Worm (Caenorhabditis elegans): ENCODE measurements around the gene F13A2.4.

- no peak for TF ChIP-seq dmd-4 (tag; optimal IDR thresholded peaks at IDR 0.05)
- TF ChIP-seq ceh-82 (tag; optimal IDR thresholded peaks at IDR 0.05), result no peak
- TF ChIP-seq ztf-11 (tag; optimal IDR thresholded peaks at IDR 0.05), result no peak
- TF ChIP-seq snpc-4 (tag; optimal IDR thresholded peaks at IDR 0.05), result no peak
- no peak for TF ChIP-seq F13H6.1 (tag; optimal IDR thresholded peaks at IDR 0.05)
- TF ChIP-seq sem-4 (tag; optimal IDR thresholded peaks at IDR 0.05), result no peak
- no peak for TF ChIP-seq lsy-2 (tag; optimal IDR thresholded peaks at IDR 0.05)
- TF ChIP-seq unc-62 (GFP tag; optimal IDR thresholded peaks at IDR 0.05), result no peak
Measured at ce11 chrV:4387916-4388315, 12.1 kb downstream of the F13A2.4 start.

Data from whole organism, L2 larva.